Worm (Caenorhabditis elegans): ENCODE data around the gene C34F6.7.
A peak's percentile ranks its signal among the peaks of the same experiment; 100 is the strongest.

The C34F6.7 gene

DNA sequence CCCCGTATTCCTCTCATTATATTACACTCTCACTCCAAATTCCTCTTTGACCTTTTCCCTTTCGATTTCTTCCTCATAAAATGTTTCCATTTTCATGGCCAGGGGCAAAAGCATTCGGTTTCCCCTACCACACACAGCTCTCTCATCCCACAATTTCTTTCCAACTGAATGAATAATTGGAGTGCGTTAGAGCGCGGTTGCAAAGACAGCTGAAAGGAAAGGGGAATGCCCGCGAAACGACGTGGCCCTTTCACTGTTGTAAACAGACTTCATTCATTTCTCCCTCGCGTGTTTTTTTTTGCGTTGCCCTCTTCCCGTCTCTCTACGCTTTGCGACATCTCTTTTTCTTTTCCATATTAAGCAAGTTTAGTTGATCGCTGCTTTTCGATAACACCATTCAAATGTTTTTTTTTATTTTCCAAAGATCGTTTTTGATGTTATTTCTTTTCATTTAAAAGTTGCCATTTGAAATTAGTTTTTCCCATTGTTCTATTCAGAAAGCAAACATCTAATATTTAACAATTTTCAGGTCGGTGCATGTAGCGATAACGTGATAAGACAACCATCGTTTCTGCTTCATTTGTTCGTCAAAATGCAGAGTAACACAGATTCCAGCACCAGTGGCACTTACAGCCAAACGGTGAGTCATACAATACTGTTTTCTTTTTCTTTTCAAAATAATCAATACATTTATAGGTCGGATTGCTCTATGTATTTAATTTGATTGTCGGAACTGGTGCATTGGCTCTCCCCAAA lies 47.2 kb upstream of the C34F6.7 start, which contains the start of gene C03A3.2:
Gene C03A3.2, plus strand, starts transcription at position 530 of the 756 bp plus-strand sequence.
- peak; percentile 70; the same call in 1 of the 2 replicates for TF ChIP-seq hmg-1.1 (GFP tag; IDR thresholded peaks at IDR 0.05)
- peak; percentile 89 for TF ChIP-seq hlh-11 (tag; optimal IDR thresholded peaks at IDR 0.05)
- no peak for TF ChIP-seq nhr-10 (tag; optimal IDR thresholded peaks at IDR 0.05)
- TF ChIP-seq nhr-6 (tag; optimal IDR thresholded peaks at IDR 0.05): peak; percentile 64
- TF ChIP-seq attf-4 (tag; optimal IDR thresholded peaks at IDR 0.05): no peak
- peak; percentile 82 for TF ChIP-seq mxl-3 (GFP tag; optimal IDR thresholded peaks at IDR 0.05)
- peak; percentile 66 for TF ChIP-seq mes-2 (tag; optimal IDR thresholded peaks at IDR 0.05; ENCODE audit: poor library complexity, severe bottlenecking)
- TF ChIP-seq lin-38 (GFP tag; IDR thresholded peaks at IDR 0.05): peak; percentile 87
- no peak for TF ChIP-seq zip-11 (GFP tag; IDR thresholded peaks at IDR 0.05)
- no peak for TF ChIP-seq jun-1 (tag; optimal IDR thresholded peaks at IDR 0.05)
- peak; percentile 70 for TF ChIP-seq dpl-1 (GFP tag; optimal IDR thresholded peaks at IDR 0.05)
- peak in 1 of 2 experiments; percentile 28 for TF ChIP-seq hif-1 (tag; optimal IDR thresholded peaks at IDR 0.05)
- TF ChIP-seq daf-19 (GFP tag; conservative IDR thresholded peaks at IDR 0.05): no peak
- TF ChIP-seq Y5F2A.4 (GFP tag; optimal IDR thresholded peaks at IDR 0.05): no peak
- no peak for TF ChIP-seq nhr-111 (GFP tag; optimal IDR thresholded peaks at IDR 0.05)
- no peak for TF ChIP-seq zip-2 (tag; optimal IDR thresholded peaks at IDR 0.05)
- TF ChIP-seq mdt-29 (GFP tag; IDR thresholded peaks at IDR 0.05): no peak
- no peak for TF ChIP-seq set-16 (GFP tag; IDR thresholded peaks at IDR 0.05)
- peak; percentile 83 for TF ChIP-seq rbr-2 (tag; optimal IDR thresholded peaks at IDR 0.05)
- TF ChIP-seq unc-130 (GFP tag; optimal IDR thresholded peaks at IDR 0.05): no peak
- no peak for TF ChIP-seq ZK337.2 (GFP tag; IDR thresholded peaks at IDR 0.05)
- TF ChIP-seq Y48G9A.11 (GFP tag; IDR thresholded peaks at IDR 0.05): no peak
- TF ChIP-seq ceh-20 (GFP tag; IDR thresholded peaks at IDR 0.05): no peak
- TF ChIP-seq vab-7 (GFP tag; IDR thresholded peaks at IDR 0.05): 0 out of 2 replicates have a peak, but pooled peaks have one; percentile 26
- TF ChIP-seq unc-62 (GFP tag; optimal IDR thresholded peaks at IDR 0.05 in 1 of 2): no peak
- no peak for TF ChIP-seq unc-62 (tag; optimal IDR thresholded peaks at IDR 0.05)
- TF ChIP-seq fos-1 (tag; optimal IDR thresholded peaks at IDR 0.05): no peak
- no peak for TF ChIP-seq zfp-2 (tag; optimal IDR thresholded peaks at IDR 0.05)
- TF ChIP-seq ctbp-1 (GFP tag; IDR thresholded peaks at IDR 0.05): no peak
- peak; percentile 20 for TF ChIP-seq F37D6.2 (tag; optimal IDR thresholded peaks at IDR 0.05)
- no peak for TF ChIP-seq ceh-28 (tag; optimal IDR thresholded peaks at IDR 0.05)
- TF ChIP-seq skn-1 (tag; optimal IDR thresholded peaks at IDR 0.05): no peak
- peak; percentile 40 for TF ChIP-seq nhr-25 (tag; optimal IDR thresholded peaks at IDR 0.05; ENCODE audit: borderline replicate concordance, insufficient read depth)
- TF ChIP-seq nhr-28 (tag; optimal IDR thresholded peaks at IDR 0.05): peak; percentile 21
- no peak for TF ChIP-seq arid-1 (GFP tag; conservative IDR thresholded peaks at IDR 0.05)
- no peak for TF ChIP-seq aly-2 (tag; optimal IDR thresholded peaks at IDR 0.05)
- no peak for TF ChIP-seq tag-97 (GFP tag; IDR thresholded peaks at IDR 0.05)
- no peak for TF ChIP-seq nhr-48 (tag; optimal IDR thresholded peaks at IDR 0.05)
- TF ChIP-seq lsy-2 (tag; optimal IDR thresholded peaks at IDR 0.05): peak; percentile 38 to 75
- no peak for TF ChIP-seq saeg-2 (GFP tag; IDR thresholded peaks at IDR 0.05)
- TF ChIP-seq dmd-8 (GFP tag; IDR thresholded peaks at IDR 0.05): no peak
- peak; percentile 55 for TF ChIP-seq nhr-11 (tag; optimal IDR thresholded peaks at IDR 0.05)
- peak; percentile 5 for TF ChIP-seq nhr-77 (tag; optimal IDR thresholded peaks at IDR 0.05)
- no peak for TF ChIP-seq unc-39 (tag; optimal IDR thresholded peaks at IDR 0.05)
- no peak for TF ChIP-seq D1046.2 (GFP tag; IDR thresholded peaks at IDR 0.05)
- TF ChIP-seq cey-2 (tag; optimal IDR thresholded peaks at IDR 0.05; ENCODE audit: borderline replicate concordance, insufficient read depth): no peak
- TF ChIP-seq nhr-41 (GFP tag; IDR thresholded peaks at IDR 0.05): no peak
- TF ChIP-seq aha-1 (tag): peak; percentile 58
- TF ChIP-seq pqm-1 (tag; optimal IDR thresholded peaks at IDR 0.05): peak; percentile 72
- peak in 1 of 2 experiments; percentile 62 for TF ChIP-seq daf-16 (GFP tag; optimal IDR thresholded peaks at IDR 0.05)
- peak; percentile 44 for TF ChIP-seq daf-16 (tag; optimal IDR thresholded peaks at IDR 0.05)

Measured in whole organism, L4 larva.